Fruit fly (Drosophila melanogaster): ENCODE measurements around the gene CG15771.
A peak's percentile ranks its signal among the peaks of the same experiment; 100 is the strongest.

CG15771 gene

dm6 chrX:5754837-5755828, at the start of gene CG15771, which contains the start of gene lin-52 (continued):
- peak; percentile 91 for TF ChIP-seq schlank (tag; optimal IDR thresholded peaks at IDR 0.05)
- peak; percentile 82 for TF ChIP-seq Mad (GFP tag; optimal IDR thresholded peaks at IDR 0.05)
- peak; percentile 95 for TF ChIP-seq Max (GFP tag; optimal IDR thresholded peaks at IDR 0.05)
- peak; percentile 18 for TF ChIP-seq CG33213 (GFP tag; optimal IDR thresholded peaks at IDR 0.05)
- TF ChIP-seq CG17385 (GFP tag; optimal IDR thresholded peaks at IDR 0.05): peak; percentile 93
- peak; percentile 96 for TF ChIP-seq CG9932 (GFP tag; IDR thresholded peaks at IDR 0.05)
- TF ChIP-seq Doc3 (GFP tag; IDR thresholded peaks at IDR 0.05; ENCODE audit: partially characterized antibody): peak; percentile 65; the same call in 2 of the 3 replicates
- TF ChIP-seq CG12104 (GFP tag; optimal IDR thresholded peaks at IDR 0.05): peak; percentile 92
- TF ChIP-seq ash1 (GFP tag; optimal IDR thresholded peaks at IDR 0.05): no peak
- peak; percentile 98 for TF ChIP-seq CG34376 (GFP tag; optimal IDR thresholded peaks at IDR 0.05)
- no peak for TF ChIP-seq zf30C (GFP tag; optimal IDR thresholded peaks at IDR 0.05)
- TF ChIP-seq Bdp1 (GFP tag; optimal IDR thresholded peaks at IDR 0.05): peak; percentile 55
- TF ChIP-seq dati (GFP tag; IDR thresholded peaks at IDR 0.05): peak; percentile 78
- peak; percentile 3 for TF ChIP-seq btn (GFP tag; optimal IDR thresholded peaks at IDR 0.05)
- peak; percentile 81 for TF ChIP-seq CG6654 (GFP tag; optimal IDR thresholded peaks at IDR 0.05)
- peak; percentile 60 for TF ChIP-seq Mes4 (GFP tag; optimal IDR thresholded peaks at IDR 0.05)
- TF ChIP-seq CG16813 (GFP tag; IDR thresholded peaks at IDR 0.05; ENCODE audit: partially characterized antibody): peak; percentile 57
- TF ChIP-seq CG6854 (GFP tag; optimal IDR thresholded peaks at IDR 0.05): peak; percentile 95
- TF ChIP-seq sc (optimal IDR thresholded peaks at IDR 0.05): no peak
- TF ChIP-seq sc (GFP tag; optimal IDR thresholded peaks at IDR 0.05): peak; percentile 87
- peak; percentile 92 for TF ChIP-seq gsb (GFP tag; IDR thresholded peaks at IDR 0.05)
- peak; percentile 86 for TF ChIP-seq GATAe (GFP tag; conservative IDR thresholded peaks at IDR 0.05)
- no peak for TF ChIP-seq eyg (GFP tag; optimal IDR thresholded peaks at IDR 0.05)
- peak; percentile 87 for TF ChIP-seq otp (GFP tag; IDR thresholded peaks at IDR 0.05)
- peak; percentile 97 for TF ChIP-seq CG12659 (GFP tag; optimal IDR thresholded peaks at IDR 0.05)
- TF ChIP-seq HLH54F (GFP tag; optimal IDR thresholded peaks at IDR 0.05): peak; percentile 83
- TF ChIP-seq chinmo (GFP tag; IDR thresholded peaks at IDR 0.05; ENCODE audit: partially characterized antibody): peak; percentile 88; the same call in 2 of the 4 replicates
- no peak for TF ChIP-seq pita (GFP tag; optimal IDR thresholded peaks at IDR 0.05)
- TF ChIP-seq CG9797 (GFP tag; optimal IDR thresholded peaks at IDR 0.05): peak; percentile 45
- peak; percentile 94 for TF ChIP-seq al (GFP tag; IDR thresholded peaks at IDR 0.05)
- TF ChIP-seq Trl (optimal IDR thresholded peaks at IDR 0.05): peak; percentile 61 to 81
- peak; percentile 27 for TF ChIP-seq Trl (GFP tag; optimal IDR thresholded peaks at IDR 0.05)
- TF ChIP-seq ttk (GFP tag; IDR thresholded peaks at IDR 0.05): peak; percentile 90
- TF ChIP-seq Lhr (GFP tag; optimal IDR thresholded peaks at IDR 0.05): peak; percentile 73
- TF ChIP-seq ase (GFP tag; IDR thresholded peaks at IDR 0.05): peak; percentile 92
- peak; percentile 94 for TF ChIP-seq CG18262 (tag; optimal IDR thresholded peaks at IDR 0.05)
- peak; percentile 78 for TF ChIP-seq E2f2 (GFP tag; IDR thresholded peaks at IDR 0.05)
- TF ChIP-seq CG6791 (GFP tag; IDR thresholded peaks at IDR 0.05; ENCODE audit: partially characterized antibody): peak; percentile 57; the same call in 2 of the 3 replicates
- no peak for TF ChIP-seq bigmax (GFP tag; optimal IDR thresholded peaks at IDR 0.05)
- TF ChIP-seq nerfin-2 (GFP tag; IDR thresholded peaks at IDR 0.05; ENCODE audit: partially characterized antibody): 0 out of 2 replicates have a peak, but pooled peaks have one; percentile 40
- TF ChIP-seq scrt (GFP tag; optimal IDR thresholded peaks at IDR 0.05): peak; percentile 92
- peak; percentile 85 for TF ChIP-seq B-H1 (GFP tag; IDR thresholded peaks at IDR 0.05)
- peak; percentile 91 for TF ChIP-seq kah (GFP tag; optimal IDR thresholded peaks at IDR 0.05)
- TF ChIP-seq Dfd (GFP tag; optimal IDR thresholded peaks at IDR 0.05): no peak
- TF ChIP-seq CG10543 (GFP tag; optimal IDR thresholded peaks at IDR 0.05): peak; percentile 99
- peak; percentile 96 for TF ChIP-seq Meics (GFP tag; optimal IDR thresholded peaks at IDR 0.05)
- TF ChIP-seq CG11560 (tag; IDR thresholded peaks at IDR 0.05): peak; percentile 95
- peak; percentile 93 for TF ChIP-seq CG11456 (GFP tag; IDR thresholded peaks at IDR 0.05)

Measured in whole organism, embryonic.